Worm (Caenorhabditis elegans) whole organism, L4 larva: ENCODE data around the gene wbp-2.

Experiments used
- D1046.2 ChIP-seq: fragments of 200-800 bp; sonication (Bioruptor generic); IDR thresholded peaks from 2 replicates; pipeline ENCODE4 v1.3.6; 2022; ENCODE audit warnings: missing genetic modification characterization, missing compliant biosample characterization
- F26F4.8 ChIP-seq: fragments of 200-800 bp; sonication (Bioruptor generic); conservative IDR thresholded peaks from 2 replicates; pipeline ENCODE4 v1.3.6; 2022; ENCODE audit warnings: missing genetic modification characterization, missing compliant biosample characterization
- T26A8.4 ChIP-seq: fragments of 200-800 bp; sonication (Bioruptor generic); IDR thresholded peaks from 2 replicates; pipeline ENCODE4 v1.3.6; 2022; ENCODE audit warnings: missing genetic modification characterization, missing compliant biosample characterization
- Y5F2A.4 ChIP-seq: fragments of 200-800 bp; sonication (Bioruptor generic); optimal IDR thresholded peaks from 2 replicates; lab custom pipeline; 2018; ENCODE audit warnings: mild to moderate bottlenecking, missing genetic modification characterization, missing compliant biosample characterization
- Y75B8A.6 ChIP-seq: fragments of 200-800 bp; sonication (Bioruptor generic); IDR thresholded peaks from 2 replicates; pipeline ENCODE4 v1.3.6; 2022; ENCODE audit warnings: missing genetic modification reagents, missing genetic modification characterization, missing compliant biosample characterization
- aha-1 ChIP-seq: fragments of 150-350 bp; peaks from one replicate; lab custom pipeline; 2014; ENCODE audit warnings: missing biosample characterization, missing genetic modification characterization
- aly-2 ChIP-seq: sonication (generic microtip); optimal IDR thresholded peaks from 2 replicates; lab custom pipeline; 2018; ENCODE audit warnings: missing biosample characterization, missing genetic modification characterization
- ama-1 ChIP-seq: fragments of 150-350 bp; optimal IDR thresholded peaks from 2 replicates; lab custom pipeline; 2014; ENCODE audit warnings: inconsistent platforms, mixed read lengths
- arid-1 ChIP-seq: fragments of 200-800 bp; sonication (Bioruptor generic); conservative IDR thresholded peaks from 2 replicates; pipeline ENCODE4 v1.3.6; 2022; ENCODE audit warnings: missing genetic modification reagents, missing genetic modification characterization, missing compliant biosample characterization
- ceh-28 ChIP-seq: fragments of 150-350 bp; optimal IDR thresholded peaks from 2 replicates; lab custom pipeline; 2014; ENCODE audit warnings: missing biosample characterization, missing genetic modification reagents, missing genetic modification characterization
- ceh-44 ChIP-seq: fragments of 200-800 bp; sonication (Bioruptor generic); IDR thresholded peaks from 2 replicates; pipeline ENCODE4 v1.3.6; 2022; ENCODE audit warnings: missing genetic modification reagents, missing genetic modification characterization, missing compliant biosample characterization
- ceh-62 ChIP-seq: sonication (generic microtip); optimal IDR thresholded peaks from 2 replicates; lab custom pipeline; 2017; ENCODE audit warnings: missing biosample characterization, missing genetic modification characterization
- ceh-82 ChIP-seq: sonication (generic microtip); optimal IDR thresholded peaks from 2 replicates; lab custom pipeline; 2017; ENCODE audit warnings: missing biosample characterization, missing genetic modification characterization
- daf-16 ChIP-seq, 3 experiments: sonication (generic microtip); optimal IDR thresholded peaks; 2 replicates each; lab custom pipeline; 2016 to 2017; ENCODE audit warnings: missing genetic modification characterization in 3 of 3, missing genetic modification reagents in 3 of 3, mild to moderate bottlenecking in 2 of 3, missing compliant biosample characterization in 2 of 3, missing biosample characterization in 1 of 3, moderate library complexity in 1 of 3
- dmd-6 ChIP-seq: fragments of 200-800 bp; sonication (Bioruptor generic); IDR thresholded peaks from 2 replicates; pipeline ENCODE4 v1.3.6; 2022; ENCODE audit warnings: missing genetic modification reagents, missing genetic modification characterization, missing compliant biosample characterization
- dmd-9 ChIP-seq: fragments of 200-800 bp; sonication (Bioruptor generic); IDR thresholded peaks from 2 replicates; pipeline ENCODE4 v1.3.6; 2022; ENCODE audit warnings: missing genetic modification reagents, missing genetic modification characterization, missing compliant biosample characterization
- gei-8 ChIP-seq: fragments of 200-800 bp; sonication (Bioruptor generic); optimal IDR thresholded peaks from 2 replicates; lab custom pipeline; 2018; ENCODE audit warnings: mild to moderate bottlenecking, missing genetic modification characterization, missing compliant biosample characterization
- hif-1 ChIP-seq, 2 experiments: sonication (generic microtip); optimal IDR thresholded peaks; 2 replicates each; lab custom pipeline; 2016 to 2017; ENCODE audit warnings: missing compliant biosample characterization in 2 of 2, missing genetic modification characterization in 2 of 2, missing genetic modification reagents in 2 of 2, missing genotype in 2 of 2, mild to moderate bottlenecking in 1 of 2
- hlh-11 ChIP-seq: fragments of 200-800 bp; sonication (Bioruptor generic); optimal IDR thresholded peaks from 2 replicates; lab custom pipeline; 2018; ENCODE audit warnings: mild to moderate bottlenecking, missing genetic modification characterization, missing compliant biosample characterization
- jun-1 ChIP-seq: fragments of 150-350 bp; optimal IDR thresholded peaks from 2 replicates; lab custom pipeline; 2014; ENCODE audit warnings: missing biosample characterization, missing genetic modification reagents, missing genetic modification characterization
- lim-7 ChIP-seq: fragments of 200-800 bp; sonication (Bioruptor generic); IDR thresholded peaks from 2 replicates; pipeline ENCODE4 v1.3.6; 2022; ENCODE audit warnings: missing genetic modification characterization, missing compliant biosample characterization
- lir-3 ChIP-seq: sonication (generic microtip); optimal IDR thresholded peaks from 2 replicates; lab custom pipeline; 2016; ENCODE audit warnings: mild to moderate bottlenecking, missing genetic modification characterization, missing compliant biosample characterization
- lsy-2 ChIP-seq, 2 experiments: fragments of 150-350 bp in 1 of 2; sonication (generic microtip) in 1 of 2; optimal IDR thresholded peaks; 2 replicates each; lab custom pipeline; 2014 to 2017; ENCODE audit warnings: missing biosample characterization in 2 of 2, missing genetic modification characterization in 2 of 2
- mdl-1 ChIP-seq, 2 experiments: fragments of 150-350 bp in 1 of 2; sonication (generic microtip) in 1 of 2; optimal IDR thresholded peaks; 2 replicates each; lab custom pipeline; 2014 to 2017; ENCODE audit warnings: missing biosample characterization in 2 of 2, missing genetic modification characterization in 2 of 2
- mdt-29 ChIP-seq: fragments of 200-800 bp; sonication (Bioruptor generic); IDR thresholded peaks from 2 replicates; pipeline ENCODE4 v1.3.6; 2022; ENCODE audit warnings: missing genetic modification reagents, missing genetic modification characterization, missing compliant biosample characterization
- mep-1 ChIP-seq: fragments of 150-350 bp; sonication (generic microtip); optimal IDR thresholded peaks from 3 replicates; lab custom pipeline; 2014; ENCODE audit warnings: missing biosample characterization, missing genetic modification characterization
- mes-2 ChIP-seq: sonication (generic microtip); optimal IDR thresholded peaks from 2 replicates; lab custom pipeline; 2016; ENCODE audit warnings: missing genotype, mild to moderate bottlenecking, missing genetic modification characterization, missing compliant biosample characterization; ENCODE audit not compliant: poor library complexity, severe bottlenecking
- mxl-3 ChIP-seq: fragments of 200-800 bp; sonication (Bioruptor generic); optimal IDR thresholded peaks from 2 replicates; lab custom pipeline; 2018; ENCODE audit warnings: mild to moderate bottlenecking, missing genetic modification characterization, missing compliant biosample characterization
- nhr-25 ChIP-seq: sonication (generic microtip); optimal IDR thresholded peaks from 2 replicates; lab custom pipeline; 2017; ENCODE audit warnings: missing genetic modification characterization, mild to moderate bottlenecking, missing compliant biosample characterization, antibody characterized with exemption, moderate library complexity, borderline replicate concordance; ENCODE audit not compliant: insufficient read depth
- nhr-28 ChIP-seq: fragments of 150-350 bp; optimal IDR thresholded peaks from 2 replicates; lab custom pipeline; 2014; ENCODE audit warnings: missing biosample characterization, missing genetic modification characterization
- nhr-42 ChIP-seq: fragments of 200-800 bp; sonication (Bioruptor generic); IDR thresholded peaks from 2 replicates; pipeline ENCODE4 v1.3.6; 2022; ENCODE audit warnings: missing genetic modification characterization, missing compliant biosample characterization
- nhr-48 ChIP-seq: sonication (generic microtip); optimal IDR thresholded peaks from 2 replicates; lab custom pipeline; 2016; ENCODE audit warnings: mild to moderate bottlenecking, missing genetic modification characterization, missing compliant biosample characterization
- nhr-77 ChIP-seq: fragments of 150-350 bp; optimal IDR thresholded peaks from 2 replicates; lab custom pipeline; 2014; ENCODE audit warnings: missing biosample characterization, missing genetic modification characterization
- pha-4 ChIP-seq, 2 experiments: fragments of 150-350 bp in 1 of 2; fragments of 200-800 bp in 1 of 2; sonication (Bioruptor generic) in 1 of 2; IDR thresholded peaks in 1 of 2; optimal IDR thresholded peaks in 1 of 2; 2 replicates each; pipeline versions ENCODE4 v1.3.6 to Lab custom; 2014 to 2022; ENCODE audit warnings: missing genetic modification characterization in 2 of 2, missing genetic modification reagents in 2 of 2, missing biosample characterization in 1 of 2, missing compliant biosample characterization in 1 of 2
- php-3 ChIP-seq: fragments of 200-800 bp; sonication (Bioruptor generic); IDR thresholded peaks from 2 replicates; pipeline ENCODE4 v1.3.6; 2022; ENCODE audit warnings: missing genetic modification reagents, missing genetic modification characterization, missing compliant biosample characterization
- pqm-1 ChIP-seq: sonication (generic microtip); optimal IDR thresholded peaks from 2 replicates; lab custom pipeline; 2017; ENCODE audit warnings: missing biosample characterization, missing genetic modification characterization
- rbr-2 ChIP-seq: sonication (generic microtip); optimal IDR thresholded peaks from 2 replicates; lab custom pipeline; 2016; ENCODE audit warnings: missing genotype, missing genetic modification characterization, missing compliant biosample characterization
- saeg-2 ChIP-seq: fragments of 200-800 bp; sonication (Bioruptor generic); IDR thresholded peaks from 2 replicates; pipeline ENCODE4 v1.3.6; 2022; ENCODE audit warnings: missing genetic modification reagents, missing genetic modification characterization, missing compliant biosample characterization
- skn-1 ChIP-seq: fragments of 150-350 bp; optimal IDR thresholded peaks from 2 replicates; lab custom pipeline; 2014; ENCODE audit warnings: missing biosample characterization, missing genetic modification characterization
- spr-1 ChIP-seq: sonication (generic microtip); optimal IDR thresholded peaks from 2 replicates; lab custom pipeline; 2016; ENCODE audit warnings: mild to moderate bottlenecking, missing genetic modification characterization, missing compliant biosample characterization
- spr-3 ChIP-seq: fragments of 200-800 bp; sonication (Bioruptor generic); optimal IDR thresholded peaks from 2 replicates; lab custom pipeline; 2018; ENCODE audit warnings: mild to moderate bottlenecking, missing genetic modification characterization, missing compliant biosample characterization
- tag-97 ChIP-seq: fragments of 200-800 bp; sonication (Bioruptor generic); IDR thresholded peaks from 2 replicates; pipeline ENCODE4 v1.3.6; 2022; ENCODE audit warnings: missing genetic modification characterization, missing compliant biosample characterization
- unc-39 ChIP-seq: sonication (generic microtip); optimal IDR thresholded peaks from 2 replicates; lab custom pipeline; 2017; ENCODE audit warnings: missing biosample characterization, missing genetic modification characterization
- unc-62 ChIP-seq, 3 experiments: fragments of 150-350 bp in 1 of 3; sonication (generic microtip); optimal IDR thresholded peaks in 2 of 3; peaks in 1 of 3; 1 replicate in 1 of 3; 2 replicates in 2 of 3; lab custom pipeline; 2014 to 2017; ENCODE audit warnings: missing biosample characterization in 3 of 3, missing genetic modification characterization in 3 of 3, missing genetic modification reagents in 3 of 3, missing genotype in 1 of 3
- zip-2 ChIP-seq: fragments of 150-350 bp; optimal IDR thresholded peaks from 2 replicates; lab custom pipeline; 2014; ENCODE audit warnings: missing biosample characterization, missing genetic modification characterization
- ztf-7 ChIP-seq: fragments of 150-350 bp; optimal IDR thresholded peaks from 2 replicates; lab custom pipeline; 2014; ENCODE audit warnings: missing biosample characterization, missing genetic modification characterization

wbp-2 gene

ce11 chrII:9281595-9281994 is 48.0 kb upstream of the wbp-2 start:
- peak in 1 of 2 experiments; percentile 16 for TF ChIP-seq mdl-1 (tag; optimal IDR thresholded peaks at IDR 0.05; lab: Kevin White, UChicago)
- TF ChIP-seq ama-1 (lab: Kevin White, UChicago), result peak; percentile 1
- TF ChIP-seq mes-2 (tag; lab: Kevin White, UChicago), result no peak
- TF ChIP-seq dmd-6 (GFP tag; lab: Robert Waterston, UW), result 0 out of 2 replicates have a peak, but pooled peaks have one; percentile 11
- peak; percentile 6 for TF ChIP-seq gei-8
- TF ChIP-seq mep-1 (tag; lab: Kevin White, UChicago), result peak; percentile 59
- peak; percentile 57 for TF ChIP-seq nhr-28 (tag; lab: Kevin White, UChicago)
- TF ChIP-seq dmd-9 (GFP tag; lab: Robert Waterston, UW), result no peak
- peak; percentile 52 for TF ChIP-seq nhr-77 (tag; lab: Kevin White, UChicago)
- TF ChIP-seq hlh-11, result peak; percentile 37
- no peak for TF ChIP-seq Y5F2A.4 (GFP tag; lab: Kevin White, UChicago)
- TF ChIP-seq lsy-2 (tag; optimal IDR thresholded peaks at IDR 0.05; lab: Kevin White, UChicago), result peak in 1 of 2 experiments; percentile 78
- TF ChIP-seq pqm-1 (tag; lab: Kevin White, UChicago), result no peak
- peak; percentile 1 for TF ChIP-seq mxl-3
- TF ChIP-seq hif-1 (tag; optimal IDR thresholded peaks at IDR 0.05; lab: Kevin White, UChicago), result peak in 1 of 2 experiments; percentile 53
- TF ChIP-seq lim-7 (GFP tag; lab: Robert Waterston, UW), result no peak
- no peak for TF ChIP-seq daf-16 (GFP tag; optimal IDR thresholded peaks at IDR 0.05; lab: Kevin White, UChicago)
- TF ChIP-seq daf-16 (tag; optimal IDR thresholded peaks at IDR 0.05; lab: Kevin White, UChicago), result peak; percentile 8
- TF ChIP-seq Y75B8A.6 (GFP tag; lab: Robert Waterston, UW), result no peak; the same call in 1 of the 2 replicates
- TF ChIP-seq, all 104 proteins: peak for 12

DNA sequence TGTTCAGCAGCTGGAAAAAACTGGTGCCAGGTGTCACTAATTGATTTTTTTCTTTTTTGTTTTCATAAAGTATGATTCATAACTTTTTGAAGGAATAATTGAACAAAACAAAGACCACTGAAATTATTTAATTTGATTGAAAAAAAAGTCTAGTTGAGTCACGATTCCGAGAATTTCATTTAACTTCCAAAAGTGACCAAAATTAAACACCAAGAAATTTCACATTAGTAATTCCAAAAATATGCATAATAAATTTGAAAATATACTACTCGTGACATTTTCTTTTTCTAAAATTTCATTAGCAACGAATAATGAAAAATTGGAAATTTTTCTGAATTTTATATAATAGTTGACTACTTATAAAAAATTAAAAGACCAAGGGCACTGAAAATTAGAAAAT is 47.5 kb upstream of the wbp-2 start:
- TF ChIP-seq aha-1 (tag; lab: Kevin White, UChicago) (peak; percentile 93), unc-62 (GFP tag; optimal IDR thresholded peaks at IDR 0.05 in 1 of 2; lab: Kevin White, UChicago) (peak in 1 of 2 experiments; percentile 96), unc-62 (tag; optimal IDR thresholded peaks at IDR 0.05; lab: Kevin White, UChicago) (no peak), mdt-29 (no peak)

DNA sequence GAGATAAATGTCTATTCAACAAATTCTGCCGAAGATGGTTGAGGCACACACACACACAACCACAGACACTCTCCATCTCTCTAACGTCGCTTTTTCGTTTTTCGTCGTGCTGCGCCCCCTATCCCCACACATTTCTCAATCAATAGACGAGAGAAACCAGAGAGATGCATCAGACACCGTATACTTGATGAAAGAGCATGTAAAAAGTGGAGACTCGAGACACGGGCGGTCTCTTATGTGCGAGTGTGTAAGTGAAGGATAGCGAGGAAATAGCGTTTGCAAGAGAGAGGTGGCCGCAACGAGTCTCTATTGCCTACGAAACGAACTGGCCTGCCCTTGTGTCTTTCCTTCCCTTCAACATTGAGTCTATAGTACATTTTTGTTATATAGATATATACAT is 46.8 kb upstream of the wbp-2 start:
- TF ChIP-seq tag-97 (GFP tag; lab: Robert Waterston, UW), result no peak
- TF ChIP-seq pha-4 (GFP tag; IDR thresholded peaks at IDR 0.05; lab: Robert Waterston, UW), result peak; percentile 57
- TF ChIP-seq pha-4 (tag; optimal IDR thresholded peaks at IDR 0.05; lab: Kevin White, UChicago), result peak; percentile 93
- no peak for TF ChIP-seq ceh-82 (tag; lab: Kevin White, UChicago)
- TF ChIP-seq T26A8.4 (GFP tag; lab: Robert Waterston, UW), result peak; percentile 79
- peak; percentile 31 for TF ChIP-seq lir-3 (tag; lab: Kevin White, UChicago)
- TF ChIP-seq D1046.2, result 0 out of 2 replicates have a peak, but pooled peaks have one; percentile 42
- TF ChIP-seq ztf-7, result peak; percentile 66
- TF ChIP-seq Y75B8A.6 (GFP tag; lab: Robert Waterston, UW), result 0 out of 2 replicates have a peak, but pooled peaks have one; percentile 21
- no peak for TF ChIP-seq Y5F2A.4 (GFP tag; lab: Kevin White, UChicago)
- peak; percentile 90 for TF ChIP-seq nhr-25 (tag; lab: Kevin White, UChicago)
- 0 out of 2 replicates have a peak, but pooled peaks have one; percentile 14 for TF ChIP-seq ceh-44
- TF ChIP-seq unc-39 (tag; lab: Kevin White, UChicago), result no peak
- TF ChIP-seq zip-2 (tag; lab: Kevin White, UChicago), result no peak
- peak; percentile 81; the same call in 1 of the 2 replicates for TF ChIP-seq nhr-42 (GFP tag; lab: Robert Waterston, UW)
- no peak for TF ChIP-seq aly-2
- no peak for TF ChIP-seq ceh-62 (tag; lab: Kevin White, UChicago)
- TF ChIP-seq skn-1 (tag; lab: Kevin White, UChicago), result no peak
- peak; percentile 88 for TF ChIP-seq rbr-2 (tag; lab: Kevin White, UChicago)
- TF ChIP-seq saeg-2 (GFP tag; lab: Robert Waterston, UW), result 0 out of 2 replicates have a peak, but pooled peaks have one; percentile 51
- TF ChIP-seq php-3 (GFP tag; lab: Robert Waterston, UW), result peak; percentile 35; the same call in 1 of the 2 replicates
- no peak for TF ChIP-seq spr-3 (GFP tag; lab: Kevin White, UChicago)
- TF ChIP-seq jun-1 (tag; lab: Kevin White, UChicago), result peak; percentile 66
- peak; percentile 62; the same call in 1 of the 2 replicates for TF ChIP-seq arid-1 (GFP tag; lab: Robert Waterston, UW)
- TF ChIP-seq ceh-28, result peak; percentile 81
- TF ChIP-seq nhr-48 (tag; lab: Kevin White, UChicago), result peak; percentile 81
- peak; percentile 94 for TF ChIP-seq ama-1 (lab: Kevin White, UChicago)
- TF ChIP-seq F26F4.8 (GFP tag; lab: Robert Waterston, UW), result no peak
- TF ChIP-seq spr-1 (tag; lab: Kevin White, UChicago), result peak; percentile 86
- TF ChIP-seq nhr-28 (tag; lab: Kevin White, UChicago), result peak; percentile 100
